Fruit fly (Drosophila melanogaster): ENCODE measurements around the gene CG33303.

The CG33303 gene

DNA sequence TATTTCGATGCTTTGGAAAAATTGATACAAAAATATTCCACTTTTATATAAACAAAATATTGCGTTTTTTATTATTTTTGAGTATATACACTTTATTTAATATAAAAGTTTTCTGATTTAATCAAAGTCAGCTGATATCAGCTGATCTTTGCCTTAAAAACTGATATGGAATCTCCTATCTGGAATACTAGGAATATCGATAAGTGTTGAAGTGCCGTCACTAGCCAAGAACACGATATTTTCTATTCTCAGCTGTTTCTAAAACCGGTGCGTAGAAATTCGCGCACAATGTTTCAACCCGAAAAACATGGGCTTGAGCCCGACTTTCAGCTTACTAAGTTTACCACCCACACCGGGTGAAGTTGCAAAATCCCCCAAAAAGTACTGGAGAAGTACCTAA, 33.1 kb downstream of the CG33303 start, which contains the start of gene Sps2 (continued):
- peak; percentile 30 for TF ChIP-seq CG15601 (tag; optimal IDR thresholded peaks at IDR 0.05)
- TF ChIP-seq CG8765 (GFP tag; IDR thresholded peaks at IDR 0.05), result no peak
- TF ChIP-seq scrt (GFP tag; optimal IDR thresholded peaks at IDR 0.05), result no peak
- TF ChIP-seq CHES-1-like (GFP tag; optimal IDR thresholded peaks at IDR 0.05), result no peak
- no peak for TF ChIP-seq ci (GFP tag; IDR thresholded peaks at IDR 0.05)
- no peak for TF ChIP-seq dati (GFP tag; IDR thresholded peaks at IDR 0.05)
- TF ChIP-seq pan (optimal IDR thresholded peaks at IDR 0.05), result no peak
- no peak for TF ChIP-seq pan (GFP tag; optimal IDR thresholded peaks at IDR 0.05 in 1 of 2, IDR thresholded peaks at IDR 0.05 in 1 of 2)
- TF ChIP-seq crol (GFP tag; IDR thresholded peaks at IDR 0.05), result no peak
- TF ChIP-seq Neu2 (GFP tag; optimal IDR thresholded peaks at IDR 0.05; ENCODE audit: borderline replicate concordance), result no peak
- TF ChIP-seq grn (GFP tag; optimal IDR thresholded peaks at IDR 0.05), result peak; percentile 94
- no peak for TF ChIP-seq run (tag; optimal IDR thresholded peaks at IDR 0.05)
- peak; percentile 82 for TF ChIP-seq Dll (GFP tag; IDR thresholded peaks at IDR 0.05; ENCODE audit: partially characterized antibody)
- TF ChIP-seq sug (tag; optimal IDR thresholded peaks at IDR 0.05), result peak; percentile 35
- no peak for TF ChIP-seq CG4820 (GFP tag; optimal IDR thresholded peaks at IDR 0.05)
- TF ChIP-seq CG11085 (GFP tag; IDR thresholded peaks at IDR 0.05), result no peak
- TF ChIP-seq CG31365 (tag; optimal IDR thresholded peaks at IDR 0.05), result no peak
- no peak for TF ChIP-seq CG13424 (tag; optimal IDR thresholded peaks at IDR 0.05)
- TF ChIP-seq Spps (tag; optimal IDR thresholded peaks at IDR 0.05), result no peak

DNA sequence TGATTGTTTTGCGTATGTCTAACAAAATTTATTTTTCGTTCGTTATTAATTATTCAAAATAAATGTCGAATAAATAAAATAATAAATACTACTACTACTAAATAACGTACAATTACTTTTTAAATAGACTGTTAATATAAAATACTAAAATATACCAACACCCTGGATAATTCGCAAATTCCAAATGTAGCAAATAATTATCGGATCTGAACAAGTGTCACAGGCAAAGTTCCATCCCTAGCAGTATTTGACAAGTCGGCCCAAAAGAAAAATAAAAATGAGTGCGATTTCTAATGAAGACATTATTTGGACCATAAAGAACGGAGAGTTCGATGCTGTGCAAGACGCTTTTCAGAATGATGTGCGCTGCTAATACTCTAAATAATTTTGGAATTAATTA, 34.2 kb downstream of the CG33303 start, which contains the start of gene CG31715:
Gene CG31715 (plus strand): TSS at position 212 of the 400 bp plus-strand sequence.
- TF ChIP-seq row (GFP tag; IDR thresholded peaks at IDR 0.05) (peak; percentile 81), Hsf (GFP tag; optimal IDR thresholded peaks at IDR 0.05) (no peak), E2f2 (GFP tag; IDR thresholded peaks at IDR 0.05) (peak; percentile 37; the same call in 1 of the 2 replicates), phol (tag; optimal IDR thresholded peaks at IDR 0.05) (peak; percentile 13), sim (GFP tag; IDR thresholded peaks at IDR 0.05) (no peak), Pdp1 (GFP tag; optimal IDR thresholded peaks at IDR 0.05) (no peak), gce (GFP tag; IDR thresholded peaks at IDR 0.05) (no peak), CG9437 (GFP tag; optimal IDR thresholded peaks at IDR 0.05) (no peak), CG11093 (GFP tag; IDR thresholded peaks at IDR 0.05) (no peak), Hr39 (optimal IDR thresholded peaks at IDR 0.05) (no peak), D19B (GFP tag; optimal IDR thresholded peaks at IDR 0.05) (no peak), CG12219 (GFP tag; optimal IDR thresholded peaks at IDR 0.05) (no peak), CG2889 (GFP tag; IDR thresholded peaks at IDR 0.05) (no peak), CG11695 (GFP tag; IDR thresholded peaks at IDR 0.05) (no peak), NFAT (GFP tag; IDR thresholded peaks at IDR 0.05) (no peak), CG4854 (GFP tag; optimal IDR thresholded peaks at IDR 0.05) (no peak), CG1529 (GFP tag; optimal IDR thresholded peaks at IDR 0.05) (no peak), kah (GFP tag; optimal IDR thresholded peaks at IDR 0.05) (peak; percentile 59), ham (GFP tag; IDR thresholded peaks at IDR 0.05) (no peak), run (tag; optimal IDR thresholded peaks at IDR 0.05) (no peak), CG9876 (GFP tag; optimal IDR thresholded peaks at IDR 0.05) (no peak), CG13287 (GFP tag; IDR thresholded peaks at IDR 0.05; ENCODE audit: partially characterized antibody) (peak; percentile 63), sug (tag; optimal IDR thresholded peaks at IDR 0.05) (peak; percentile 15), CG16813 (GFP tag; IDR thresholded peaks at IDR 0.05; ENCODE audit: partially characterized antibody) (peak; percentile 47; the same call in 1 of the 3 replicates), jigr1 (GFP tag; IDR thresholded peaks at IDR 0.05) (no peak), Scr (GFP tag; IDR thresholded peaks at IDR 0.05; ENCODE audit: partially characterized antibody) (peak; percentile 51), pho (GFP tag; optimal IDR thresholded peaks at IDR 0.05) (no peak), Nf-YB (GFP tag; optimal IDR thresholded peaks at IDR 0.05) (no peak), CG34422 (GFP tag; IDR thresholded peaks at IDR 0.05) (no peak; the same call in 2 of the 3 replicates), crc (GFP tag; optimal IDR thresholded peaks at IDR 0.05) (no peak), CG12104 (GFP tag; optimal IDR thresholded peaks at IDR 0.05) (no peak), ranshi (GFP tag; IDR thresholded peaks at IDR 0.05) (peak; percentile 53; the same call in 1 of the 2 replicates), sc (optimal IDR thresholded peaks at IDR 0.05) (no peak), sc (GFP tag; optimal IDR thresholded peaks at IDR 0.05) (no peak), Dbx (GFP tag; IDR thresholded peaks at IDR 0.05) (peak; percentile 62; the same call in 1 of the 3 replicates), da (GFP tag; optimal IDR thresholded peaks at IDR 0.05) (no peak)

Data from whole organism, embryonic.